Fruit fly (Drosophila melanogaster) whole organism, prepupa: ENCODE results near the gene Ripalpha.
A peak's percentile ranks its signal among the peaks of the same experiment; 100 is the strongest.

Source experiments
- CG10669 ChIP-seq: fragments of 200-800 bp; sonication (Bioruptor generic); optimal IDR thresholded peaks from 3 replicates; lab custom pipeline; 2018; ENCODE audit warnings: missing biosample characterization, mild to moderate bottlenecking, missing genetic modification characterization, moderate library complexity
- CG11762 ChIP-seq: fragments of 200-800 bp; sonication (Bioruptor generic); optimal IDR thresholded peaks from 3 replicates; lab custom pipeline; 2016; ENCODE audit warnings: missing biosample characterization, missing genetic modification characterization; ENCODE audit not compliant: insufficient read depth
- CG11902 ChIP-seq: fragments of 200-800 bp; sonication (Bioruptor generic); optimal IDR thresholded peaks from 3 replicates; lab custom pipeline; 2016; ENCODE audit warnings: missing biosample characterization, missing genetic modification characterization
- CG4318 ChIP-seq: fragments of 200-800 bp; sonication (Bioruptor generic); optimal IDR thresholded peaks from 3 replicates; lab custom pipeline; 2017; ENCODE audit warnings: missing biosample characterization, mild to moderate bottlenecking, missing genetic modification characterization
- CG6163 ChIP-seq: fragments of 200-800 bp; sonication (Bioruptor generic); IDR thresholded peaks from 3 replicates; pipeline ENCODE4 v1.3.6; 2022; ENCODE audit warnings: missing biosample characterization, missing genetic modification characterization
- CG6276 ChIP-seq: fragments of 200-800 bp; sonication (Bioruptor generic); optimal IDR thresholded peaks from 2 replicates; lab custom pipeline; 2017; ENCODE audit warnings: missing biosample characterization, mild to moderate bottlenecking, missing genetic modification characterization
- CG6792 ChIP-seq: fragments of 200-800 bp; sonication (Bioruptor generic); optimal IDR thresholded peaks from 3 replicates; lab custom pipeline; 2016; ENCODE audit warnings: missing biosample characterization, missing genetic modification characterization
- CG6808 ChIP-seq: fragments of 200-800 bp; sonication (Bioruptor generic); optimal IDR thresholded peaks from 3 replicates; lab custom pipeline; 2017; ENCODE audit warnings: missing biosample characterization, missing genetic modification characterization, mild to moderate bottlenecking, moderate library complexity, missing genetic modification reagents
- CG8119 ChIP-seq: fragments of 200-800 bp; sonication (Bioruptor generic); IDR thresholded peaks from 3 replicates; pipeline ENCODE4 v1.3.6; 2022; ENCODE audit warnings: missing biosample characterization, missing genetic modification characterization
- Eip75B ChIP-seq: fragments of 200-800 bp; sonication (Bioruptor generic); optimal IDR thresholded peaks from 3 replicates; lab custom pipeline; 2016; ENCODE audit warnings: missing biosample characterization, missing genetic modification characterization
- Eip78C ChIP-seq: fragments of 200-800 bp; sonication (Bioruptor generic); peaks from one replicate; lab custom pipeline; 2016; ENCODE audit warnings: missing biosample characterization, missing genetic modification characterization
- Ets21C ChIP-seq: fragments of 200-800 bp; sonication (Bioruptor generic); optimal IDR thresholded peaks from 3 replicates; lab custom pipeline; 2016; ENCODE audit warnings: missing biosample characterization, missing genetic modification characterization
- Gug ChIP-seq: fragments of 200-800 bp; sonication (Bioruptor generic); IDR thresholded peaks from 2 replicates; pipeline ENCODE4 v1.3.6; 2022; ENCODE audit warnings: missing biosample characterization, missing genetic modification characterization
- Hr4 ChIP-seq: fragments of 200-800 bp; sonication (Bioruptor generic); optimal IDR thresholded peaks from 3 replicates; lab custom pipeline; 2016; ENCODE audit warnings: missing biosample characterization, missing genetic modification characterization
- Lpt ChIP-seq: fragments of 200-800 bp; sonication (Bioruptor generic); optimal IDR thresholded peaks from 3 replicates; lab custom pipeline; 2016; ENCODE audit warnings: missing biosample characterization, missing genetic modification characterization
- Smox ChIP-seq: fragments of 200-800 bp; sonication (Bioruptor generic); optimal IDR thresholded peaks from 3 replicates; lab custom pipeline; 2016; ENCODE audit warnings: missing biosample characterization, missing genetic modification characterization
- Sox102F ChIP-seq: fragments of 200-800 bp; sonication (Bioruptor generic); optimal IDR thresholded peaks from 2 replicates; lab custom pipeline; 2016; ENCODE audit warnings: missing biosample characterization, mild to moderate bottlenecking, missing genetic modification characterization
- Sox15 ChIP-seq: fragments of 200-800 bp; sonication (Bioruptor generic); optimal IDR thresholded peaks from 3 replicates; lab custom pipeline; 2016; ENCODE audit warnings: missing biosample characterization, missing genetic modification characterization
- achi ChIP-seq: fragments of 200-800 bp; sonication (Bioruptor generic); optimal IDR thresholded peaks from 3 replicates; lab custom pipeline; 2016; ENCODE audit warnings: missing biosample characterization, missing genetic modification characterization
- acj6 ChIP-seq: fragments of 200-800 bp; sonication (Bioruptor generic); optimal IDR thresholded peaks from 3 replicates; lab custom pipeline; 2016; ENCODE audit warnings: missing biosample characterization, missing genetic modification characterization
- cyc ChIP-seq: fragments of 200-800 bp; sonication (Bioruptor generic); optimal IDR thresholded peaks from 3 replicates; lab custom pipeline; 2016; ENCODE audit warnings: missing biosample characterization, missing genetic modification characterization
- dsx ChIP-seq: fragments of 200-800 bp; optimal IDR thresholded peaks from 3 replicates; lab custom pipeline; 2019; ENCODE audit warnings: missing biosample characterization, mild to moderate bottlenecking, missing genetic modification characterization, moderate library complexity; ENCODE audit not compliant: poor library complexity, severe bottlenecking
- eg ChIP-seq: fragments of 200-800 bp; sonication (Bioruptor generic); IDR thresholded peaks from 3 replicates; pipeline ENCODE4 v1.3.6; 2022; ENCODE audit warnings: missing biosample characterization, missing genetic modification characterization
- esn ChIP-seq: fragments of 200-800 bp; sonication (Bioruptor generic); optimal IDR thresholded peaks from 2 replicates; lab custom pipeline; 2016; ENCODE audit warnings: missing biosample characterization, mild to moderate bottlenecking, missing genetic modification characterization, moderate library complexity
- fd59A ChIP-seq: fragments of 200-800 bp; sonication (Bioruptor generic); optimal IDR thresholded peaks from 2 replicates; lab custom pipeline; 2017; ENCODE audit warnings: missing biosample characterization, mild to moderate bottlenecking, missing genetic modification characterization, missing genetic modification reagents
- fd85E ChIP-seq: fragments of 200-800 bp; sonication (Bioruptor generic); optimal IDR thresholded peaks from 3 replicates; lab custom pipeline; 2016; ENCODE audit warnings: missing biosample characterization, missing genetic modification characterization
- fkh ChIP-seq: fragments of 200-800 bp; sonication (Bioruptor generic); optimal IDR thresholded peaks from 3 replicates; lab custom pipeline; 2017; ENCODE audit warnings: missing biosample characterization, mild to moderate bottlenecking, missing genetic modification characterization, moderate library complexity
- lz ChIP-seq: fragments of 200-800 bp; sonication (Bioruptor generic); optimal IDR thresholded peaks from 3 replicates; lab custom pipeline; 2016; ENCODE audit warnings: missing biosample characterization, missing genetic modification characterization
- salr ChIP-seq, 2 experiments: fragments of 200-800 bp; sonication (Bioruptor generic); optimal IDR thresholded peaks; 3 replicates each; lab custom pipeline; 2016 to 2018; ENCODE audit warnings: missing biosample characterization in 2 of 2, missing genetic modification characterization in 2 of 2, mild to moderate bottlenecking in 1 of 2
- spab ChIP-seq: fragments of 200-800 bp; sonication (Bioruptor generic); optimal IDR thresholded peaks from 2 replicates; lab custom pipeline; 2017; ENCODE audit warnings: missing biosample characterization, mild to moderate bottlenecking, missing genetic modification characterization, missing genetic modification reagents
- svp ChIP-seq: fragments of 200-800 bp; sonication (Bioruptor generic); peaks from one replicate; lab custom pipeline; 2016; ENCODE audit warnings: missing biosample characterization, missing genetic modification characterization

The Ripalpha gene

dm6 chr2L:10200847-10201246, at the start of gene Ripalpha, which contains the start of gene RpL7 (continued):
- TF ChIP-seq esn (peak; percentile 97), achi (GFP tag; lab: Kevin White, UChicago) (peak; percentile 100), Eip75B (GFP tag; lab: Kevin White, UChicago) (peak; percentile 86), CG4318 (no peak), acj6 (GFP tag; lab: Kevin White, UChicago) (peak; percentile 93), CG10669 (GFP tag; lab: Kevin White, UChicago) (peak; percentile 81), CG6163 (peak; percentile 96), CG8119 (peak; percentile 60; the same call in 1 of the 3 replicates)

dm6 chr2L:10250441-10250847, 49.7 kb upstream of the Ripalpha start, which contains the start of the genes bsk and CG31717:
bsk (minus strand) TSS chr2L:10250501.
CG31717 (plus strand) TSS chr2L:10250737.
- TF ChIP-seq fd59A = no peak
- no peak for TF ChIP-seq CG6792 (GFP tag; lab: Kevin White, UChicago)
- peak; percentile 97 for TF ChIP-seq dsx (GFP tag; lab: Kevin White, UChicago)
- peak; percentile 10 for TF ChIP-seq lz
- peak; percentile 79 for TF ChIP-seq Eip78C (GFP tag; lab: Kevin White, UChicago)
- no peak for TF ChIP-seq salr (GFP tag; optimal IDR thresholded peaks at IDR 0.05; lab: Kevin White, UChicago)
- no peak for TF ChIP-seq Smox
- no peak for TF ChIP-seq eg (GFP tag; lab: Robert Waterston, UW)
- TF ChIP-seq esn = peak; percentile 6
- no peak for TF ChIP-seq Lpt
- no peak for TF ChIP-seq achi (GFP tag; lab: Kevin White, UChicago)
- no peak for TF ChIP-seq CG6808 (GFP tag; lab: Kevin White, UChicago)
- no peak for TF ChIP-seq Gug (GFP tag; lab: Robert Waterston, UW)
- TF ChIP-seq cyc (GFP tag; lab: Kevin White, UChicago) = no peak
- TF ChIP-seq CG10669 (GFP tag; lab: Kevin White, UChicago) = no peak
- peak; percentile 36 for TF ChIP-seq fkh (GFP tag; lab: Kevin White, UChicago)
- TF ChIP-seq Ets21C (GFP tag; lab: Kevin White, UChicago) = no peak
- TF ChIP-seq fd85E = no peak
- TF ChIP-seq CG11902 (GFP tag; lab: Kevin White, UChicago) = no peak
- TF ChIP-seq CG4318 = no peak

- TF ChIP-seq fd85E (no peak), fkh (GFP tag; lab: Kevin White, UChicago) (peak; percentile 94), Eip78C (GFP tag; lab: Kevin White, UChicago) (no peak), spab (GFP tag; lab: Kevin White, UChicago) (no peak), Sox102F (no peak)
These were observed 49.0 kb upstream of the Ripalpha start for dm6 chr2L:10249655-10250202.

dm6 chr2L:10246785-10247190, 46.0 kb upstream of the Ripalpha start, which contains the start of gene chico:
chico (minus strand) TSS chr2L:10247078.
- TF ChIP-seq Sox15 (GFP tag; lab: Kevin White, UChicago) (no peak), Hr4 (GFP tag; lab: Kevin White, UChicago) (no peak), CG10669 (GFP tag; lab: Kevin White, UChicago) (no peak), CG11762 (no peak), CG6276 (GFP tag; lab: Kevin White, UChicago) (no peak), dsx (GFP tag; lab: Kevin White, UChicago) (no peak), svp (no peak)
